Fruit fly (Drosophila melanogaster): Measurements from ENCODE around the gene rn.

rn gene

dm6 chr3R:7334613-7335012 is 25.2 kb upstream of the rn start (continued):
- TF ChIP-seq jing (GFP tag; optimal IDR thresholded peaks at IDR 0.05) (no peak), CG6813 (GFP tag; optimal IDR thresholded peaks at IDR 0.05) (no peak), CG16863 (GFP tag; optimal IDR thresholded peaks at IDR 0.05) (no peak), CG31388 (GFP tag; optimal IDR thresholded peaks at IDR 0.05) (no peak), CG13424 (tag; optimal IDR thresholded peaks at IDR 0.05) (peak; percentile 40), dm (GFP tag; optimal IDR thresholded peaks at IDR 0.05) (no peak), Blimp-1 (GFP tag; optimal IDR thresholded peaks at IDR 0.05) (peak; percentile 31), pfk (GFP tag; optimal IDR thresholded peaks at IDR 0.05) (no peak), tio (GFP tag; optimal IDR thresholded peaks at IDR 0.05) (no peak), CG6689 (GFP tag; IDR thresholded peaks at IDR 0.05) (no peak), CG8388 (GFP tag; optimal IDR thresholded peaks at IDR 0.05) (no peak), Rfx (GFP tag; IDR thresholded peaks at IDR 0.05) (no peak), kni (GFP tag; optimal IDR thresholded peaks at IDR 0.05) (no peak), slp2 (GFP tag; optimal IDR thresholded peaks at IDR 0.05) (no peak), Dip3 (GFP tag; optimal IDR thresholded peaks at IDR 0.05) (no peak), CTCF (GFP tag; optimal IDR thresholded peaks at IDR 0.05) (no peak), odd (GFP tag; optimal IDR thresholded peaks at IDR 0.05) (no peak), cad (GFP tag; optimal IDR thresholded peaks at IDR 0.05) (no peak), CG6254 (GFP tag; optimal IDR thresholded peaks at IDR 0.05) (no peak), CG14441 (GFP tag; IDR thresholded peaks at IDR 0.05) (0 out of 2 replicates have a peak, but pooled peaks have one; percentile 24), CG18011 (GFP tag; optimal IDR thresholded peaks at IDR 0.05) (no peak), Stat92E (GFP tag; optimal IDR thresholded peaks at IDR 0.05) (no peak), Hey (tag; optimal IDR thresholded peaks at IDR 0.05) (no peak), Kr (GFP tag; optimal IDR thresholded peaks at IDR 0.05) (no peak), CG8290 (GFP tag; optimal IDR thresholded peaks at IDR 0.05) (no peak), CG8290 (tag; optimal IDR thresholded peaks at IDR 0.05) (no peak), CG3726 (GFP tag; IDR thresholded peaks at IDR 0.05) (no peak), Mad (GFP tag; optimal IDR thresholded peaks at IDR 0.05) (no peak), CG10147 (GFP tag; optimal IDR thresholded peaks at IDR 0.05) (no peak), CG5953 (GFP tag; IDR thresholded peaks at IDR 0.05) (no peak), gcm (GFP tag; optimal IDR thresholded peaks at IDR 0.05) (no peak), Fer3 (tag; optimal IDR thresholded peaks at IDR 0.05) (peak; percentile 44), Dref (GFP tag; IDR thresholded peaks at IDR 0.05) (no peak), CG10366 (GFP tag; IDR thresholded peaks at IDR 0.05) (0 out of 2 replicates have a peak, but pooled peaks have one; percentile 20), CG10565 (GFP tag; optimal IDR thresholded peaks at IDR 0.05) (no peak), CG3065 (GFP tag; optimal IDR thresholded peaks at IDR 0.05) (no peak), CG1024 (GFP tag; IDR thresholded peaks at IDR 0.05) (no peak), CG11456 (GFP tag; IDR thresholded peaks at IDR 0.05) (no peak), CG4707 (GFP tag; optimal IDR thresholded peaks at IDR 0.05) (no peak), CG8089 (GFP tag; optimal IDR thresholded peaks at IDR 0.05) (no peak), ab (GFP tag; optimal IDR thresholded peaks at IDR 0.05) (no peak), Mes4 (GFP tag; optimal IDR thresholded peaks at IDR 0.05) (no peak), CG12769 (tag; optimal IDR thresholded peaks at IDR 0.05) (no peak), CG13894 (tag; optimal IDR thresholded peaks at IDR 0.05) (no peak), sens-2 (GFP tag; IDR thresholded peaks at IDR 0.05) (no peak), CG15514 (GFP tag; optimal IDR thresholded peaks at IDR 0.05) (peak; percentile 38), CG14710 (tag; optimal IDR thresholded peaks at IDR 0.05) (no peak), ems (GFP tag; optimal IDR thresholded peaks at IDR 0.05) (no peak), NFAT (GFP tag; IDR thresholded peaks at IDR 0.05) (no peak), mam (GFP tag; optimal IDR thresholded peaks at IDR 0.05) (no peak), bab2 (GFP tag; optimal IDR thresholded peaks at IDR 0.05) (no peak), shn (GFP tag; optimal IDR thresholded peaks at IDR 0.05) (no peak), CG32772 (GFP tag; IDR thresholded peaks at IDR 0.05) (peak; percentile 43; the same call in 1 of the 2 replicates)
